Worm (Caenorhabditis elegans) whole organism, L2 larva: Measurements from ENCODE around the gene gcc-2.
A peak's percentile ranks its signal among the peaks of the same experiment; 100 is the strongest.

Experiments
- C34F6.9 ChIP-seq: fragments of 150-350 bp; optimal IDR thresholded peaks from 2 replicates; lab custom pipeline; 2014; ENCODE audit warnings: missing biosample characterization, missing genetic modification characterization
- F13H6.1 ChIP-seq: sonication (generic microtip); optimal IDR thresholded peaks from 2 replicates; lab custom pipeline; 2016; ENCODE audit warnings: missing genetic modification characterization, missing compliant biosample characterization
- R02D3.7 ChIP-seq: fragments of 150-350 bp; optimal IDR thresholded peaks from 2 replicates; lab custom pipeline; 2014; ENCODE audit warnings: missing biosample characterization, missing genetic modification characterization
- Y55F3AM.14 ChIP-seq: fragments of 200-800 bp; sonication (Bioruptor generic); optimal IDR thresholded peaks from 2 replicates; lab custom pipeline; 2018; ENCODE audit warnings: mild to moderate bottlenecking, missing genetic modification characterization, missing compliant biosample characterization
- alr-1 ChIP-seq: fragments of 150-350 bp; optimal IDR thresholded peaks from 2 replicates; lab custom pipeline; 2014; ENCODE audit warnings: missing biosample characterization, missing genetic modification characterization
- aly-2 ChIP-seq: fragments of 150-350 bp; optimal IDR thresholded peaks from 2 replicates; lab custom pipeline; 2014; ENCODE audit warnings: missing biosample characterization, missing genetic modification characterization
- ama-1 ChIP-seq: fragments of 150-350 bp; optimal IDR thresholded peaks from 2 replicates; lab custom pipeline; 2018; ENCODE audit warnings: inconsistent platforms
- blmp-1 ChIP-seq: sonication (generic microtip); optimal IDR thresholded peaks from 2 replicates; lab custom pipeline; 2017; ENCODE audit warnings: missing genetic modification characterization, mild to moderate bottlenecking, missing compliant biosample characterization, antibody characterized with exemption, moderate library complexity; ENCODE audit not compliant: insufficient read depth
- ceh-16 ChIP-seq: fragments of 150-350 bp; optimal IDR thresholded peaks from 2 replicates; lab custom pipeline; 2014; ENCODE audit warnings: missing biosample characterization, missing genetic modification characterization
- ceh-82 ChIP-seq: fragments of 150-350 bp; optimal IDR thresholded peaks from 2 replicates; lab custom pipeline; 2014; ENCODE audit warnings: missing biosample characterization, missing genetic modification characterization
- crh-2 ChIP-seq: sonication (generic microtip); optimal IDR thresholded peaks from 2 replicates; lab custom pipeline; 2017; ENCODE audit warnings: missing biosample characterization, missing genetic modification characterization
- dmd-4 ChIP-seq: sonication (generic microtip); optimal IDR thresholded peaks from 2 replicates; lab custom pipeline; 2017; ENCODE audit warnings: missing biosample characterization, missing genetic modification characterization
- egl-27 ChIP-seq: sonication (generic microtip); optimal IDR thresholded peaks from 3 replicates; lab custom pipeline; 2017; ENCODE audit warnings: missing biosample characterization, missing genetic modification reagents, missing genetic modification characterization
- elt-3 ChIP-seq: sonication (generic microtip); optimal IDR thresholded peaks from 2 replicates; lab custom pipeline; 2017; ENCODE audit warnings: missing biosample characterization, missing genetic modification characterization
- fos-1 ChIP-seq: fragments of 150-350 bp; optimal IDR thresholded peaks from 2 replicates; lab custom pipeline; 2014; ENCODE audit warnings: missing biosample characterization, missing genetic modification characterization
- gmeb-1 ChIP-seq: fragments of 150-350 bp; optimal IDR thresholded peaks from 2 replicates; lab custom pipeline; 2014; ENCODE audit warnings: missing biosample characterization, missing genetic modification characterization
- lin-11 ChIP-seq: fragments of 150-350 bp; sonication (generic microtip); optimal IDR thresholded peaks from 2 replicates; lab custom pipeline; 2014; ENCODE audit warnings: missing biosample characterization, missing genetic modification characterization, inconsistent platforms, mixed read lengths
- lin-39 ChIP-seq: fragments of 150-350 bp; optimal IDR thresholded peaks from 2 replicates; lab custom pipeline; 2014; ENCODE audit warnings: missing biosample characterization, missing genetic modification reagents, missing genetic modification characterization
- lsy-2 ChIP-seq, 2 experiments: fragments of 150-350 bp in 1 of 2; sonication (generic microtip) in 1 of 2; optimal IDR thresholded peaks; 2 replicates each; lab custom pipeline; 2014 to 2017; ENCODE audit warnings: missing biosample characterization in 2 of 2, missing genetic modification characterization in 2 of 2
- mab-5 ChIP-seq: fragments of 150-350 bp; optimal IDR thresholded peaks from 2 replicates; lab custom pipeline; 2014; ENCODE audit warnings: missing biosample characterization, missing genetic modification characterization
- mbf-1 ChIP-seq: sonication (generic microtip); optimal IDR thresholded peaks from 2 replicates; lab custom pipeline; 2017; ENCODE audit warnings: missing biosample characterization, missing genetic modification characterization
- mdl-1 ChIP-seq, 2 experiments: fragments of 150-350 bp in 1 of 2; sonication (generic microtip) in 1 of 2; optimal IDR thresholded peaks; 2 replicates each; lab custom pipeline; 2017; ENCODE audit warnings: missing biosample characterization in 2 of 2, missing genetic modification characterization in 2 of 2
- nhr-10 ChIP-seq: sonication (generic microtip); optimal IDR thresholded peaks from 2 replicates; lab custom pipeline; 2017; ENCODE audit warnings: missing biosample characterization, missing genetic modification characterization
- nhr-11 ChIP-seq: fragments of 150-350 bp; optimal IDR thresholded peaks from 2 replicates; lab custom pipeline; 2014; ENCODE audit warnings: missing biosample characterization, missing genetic modification characterization
- nhr-12 ChIP-seq: fragments of 150-350 bp; optimal IDR thresholded peaks from 2 replicates; lab custom pipeline; 2014; ENCODE audit warnings: missing biosample characterization, missing genetic modification characterization
- nhr-129 ChIP-seq: fragments of 150-350 bp; optimal IDR thresholded peaks from 2 replicates; lab custom pipeline; 2014; ENCODE audit warnings: missing biosample characterization, missing genetic modification characterization
- nhr-21 ChIP-seq: fragments of 150-350 bp; optimal IDR thresholded peaks from 2 replicates; lab custom pipeline; 2014; ENCODE audit warnings: missing biosample characterization, missing genetic modification characterization
- nhr-23 ChIP-seq: fragments of 150-350 bp; optimal IDR thresholded peaks from 2 replicates; lab custom pipeline; 2014; ENCODE audit warnings: missing biosample characterization, missing genetic modification reagents, missing genetic modification characterization
- nhr-237 ChIP-seq: fragments of 150-350 bp; optimal IDR thresholded peaks from 2 replicates; lab custom pipeline; 2014; ENCODE audit warnings: missing biosample characterization, missing genetic modification characterization
- nhr-25 ChIP-seq: fragments of 150-350 bp; sonication (generic microtip); optimal IDR thresholded peaks from 3 replicates; lab custom pipeline; 2014; ENCODE audit warnings: missing biosample characterization, missing genetic modification characterization
- nhr-6 ChIP-seq: fragments of 150-350 bp; optimal IDR thresholded peaks from 2 replicates; lab custom pipeline; 2014; ENCODE audit warnings: missing biosample characterization, missing genetic modification characterization
- nhr-77 ChIP-seq: fragments of 150-350 bp; optimal IDR thresholded peaks from 2 replicates; lab custom pipeline; 2014; ENCODE audit warnings: missing biosample characterization, missing genetic modification characterization
- peb-1 ChIP-seq: fragments of 150-350 bp; optimal IDR thresholded peaks from 2 replicates; lab custom pipeline; 2014; ENCODE audit warnings: missing biosample characterization, missing genetic modification characterization
- sem-4 ChIP-seq: fragments of 150-350 bp; optimal IDR thresholded peaks from 2 replicates; lab custom pipeline; 2014; ENCODE audit warnings: missing biosample characterization, missing genetic modification reagents, missing genetic modification characterization
- skn-1 ChIP-seq: sonication (generic microtip); optimal IDR thresholded peaks from 2 replicates; lab custom pipeline; 2017; ENCODE audit warnings: missing biosample characterization, missing genetic modification characterization
- sma-3 ChIP-seq: sonication (generic microtip); optimal IDR thresholded peaks from 2 replicates; lab custom pipeline; 2016; ENCODE audit warnings: missing genetic modification reagents, missing genetic modification characterization, missing compliant biosample characterization
- sma-9 ChIP-seq, 2 experiments: fragments of 150-350 bp in 1 of 2; sonication (generic microtip) in 1 of 2; optimal IDR thresholded peaks; 2 replicates each; lab custom pipeline; 2014 to 2016; ENCODE audit warnings: missing genetic modification characterization in 2 of 2, mild to moderate bottlenecking in 1 of 2, missing biosample characterization in 1 of 2, missing compliant biosample characterization in 1 of 2, missing genetic modification reagents in 1 of 2, moderate library complexity in 1 of 2
- snpc-4 ChIP-seq: fragments of 150-350 bp; optimal IDR thresholded peaks from 2 replicates; lab custom pipeline; 2014; ENCODE audit warnings: missing biosample characterization, missing genetic modification characterization
- unc-39 ChIP-seq: fragments of 150-350 bp; optimal IDR thresholded peaks from 2 replicates; lab custom pipeline; 2014; ENCODE audit warnings: missing biosample characterization, missing genetic modification characterization
- unc-55 ChIP-seq: fragments of 150-350 bp; sonication (generic microtip); optimal IDR thresholded peaks from 3 replicates; lab custom pipeline; 2014; ENCODE audit warnings: missing biosample characterization, missing genetic modification reagents, missing genetic modification characterization
- unc-62 ChIP-seq: fragments of 150-350 bp; optimal IDR thresholded peaks from 2 replicates; lab custom pipeline; 2014; ENCODE audit warnings: missing biosample characterization, missing genetic modification reagents, missing genetic modification characterization
- zag-1 ChIP-seq: fragments of 150-350 bp; optimal IDR thresholded peaks from 2 replicates; lab custom pipeline; 2014; ENCODE audit warnings: missing biosample characterization, missing genetic modification characterization
- ztf-1 ChIP-seq: fragments of 200-800 bp; sonication (Bioruptor generic); conservative IDR thresholded peaks from 2 replicates; pipeline ENCODE4 v1.3.6; 2022; ENCODE audit warnings: missing genetic modification characterization, missing compliant biosample characterization
- ztf-11 ChIP-seq: sonication (generic microtip); optimal IDR thresholded peaks from 2 replicates; lab custom pipeline; 2017; ENCODE audit warnings: missing biosample characterization, missing genetic modification characterization
- ztf-4 ChIP-seq: fragments of 150-350 bp; optimal IDR thresholded peaks from 2 replicates; lab custom pipeline; 2014; ENCODE audit warnings: missing biosample characterization, missing genetic modification characterization

gcc-2 gene

ce11 chrIII:9762093-9762748 lies at the start of gene gcc-2:
gcc-2 (minus strand) TSS chrIII:9762143.
- no peak for TF ChIP-seq ceh-82
- TF ChIP-seq nhr-25 (tag; lab: Kevin White, UChicago): no peak
- no peak for TF ChIP-seq Y55F3AM.14 (GFP tag; lab: Kevin White, UChicago)
- no peak for TF ChIP-seq dmd-4 (tag; lab: Kevin White, UChicago)
- no peak for TF ChIP-seq F13H6.1 (tag; lab: Kevin White, UChicago)
- no peak for TF ChIP-seq sma-3 (GFP tag; lab: Kevin White, UChicago)
- TF ChIP-seq ztf-1 (GFP tag; lab: Robert Waterston, UW): no peak
- TF ChIP-seq egl-27 (tag; lab: Kevin White, UChicago): no peak
- TF ChIP-seq blmp-1 (tag; lab: Kevin White, UChicago): no peak
- no peak for TF ChIP-seq crh-2
- no peak for TF ChIP-seq lin-11 (tag; lab: Kevin White, UChicago)
- no peak for TF ChIP-seq mdl-1 (tag; optimal IDR thresholded peaks at IDR 0.05; lab: Kevin White, UChicago)
- no peak for TF ChIP-seq alr-1 (tag; lab: Kevin White, UChicago)
- TF ChIP-seq nhr-77: no peak
- no peak for TF ChIP-seq nhr-6 (tag; lab: Kevin White, UChicago)
- no peak for TF ChIP-seq R02D3.7 (tag; lab: Kevin White, UChicago)
- no peak for TF ChIP-seq nhr-129 (tag; lab: Kevin White, UChicago)
- no peak for TF ChIP-seq ztf-11 (tag; lab: Kevin White, UChicago)

ce11 chrIII:9808179-9808578 lies 46.2 kb upstream of the gcc-2 start, which contains the start of gene gtap-2:
gtap-2 (plus strand) TSS chrIII:9808544.
- peak; percentile 69 for TF ChIP-seq C34F6.9
- peak in 1 of 2 experiments; percentile 65 for TF ChIP-seq lsy-2 (tag; optimal IDR thresholded peaks at IDR 0.05; lab: Kevin White, UChicago)
- TF ChIP-seq alr-1 (tag; lab: Kevin White, UChicago): no peak
- TF ChIP-seq unc-55 (GFP tag; lab: Kevin White, UChicago): peak; percentile 64
- TF ChIP-seq sma-9 (GFP tag; optimal IDR thresholded peaks at IDR 0.05; lab: Kevin White, UChicago): peak; percentile 15
- TF ChIP-seq sma-9 (tag; optimal IDR thresholded peaks at IDR 0.05; lab: Kevin White, UChicago): no peak
- TF ChIP-seq, all 48 proteins: peak for 4

- TF ChIP-seq nhr-129 (tag; lab: Kevin White, UChicago): peak; percentile 13
- TF ChIP-seq snpc-4: no peak
- peak; percentile 52 for TF ChIP-seq gmeb-1 (tag; lab: Kevin White, UChicago)
- peak; percentile 46 for TF ChIP-seq blmp-1 (tag; lab: Kevin White, UChicago)
- TF ChIP-seq nhr-77: no peak
- no peak for TF ChIP-seq nhr-6 (tag; lab: Kevin White, UChicago)
- no peak for TF ChIP-seq alr-1 (tag; lab: Kevin White, UChicago)
- no peak for TF ChIP-seq nhr-23 (tag; lab: Kevin White, UChicago)
- no peak for TF ChIP-seq elt-3 (tag; lab: Kevin White, UChicago)
- TF ChIP-seq Y55F3AM.14 (GFP tag; lab: Kevin White, UChicago): peak; percentile 3
- TF ChIP-seq dmd-4 (tag; lab: Kevin White, UChicago): no peak
- no peak for TF ChIP-seq aly-2
- no peak for TF ChIP-seq sem-4 (tag; lab: Kevin White, UChicago)
- TF ChIP-seq nhr-25 (tag; lab: Kevin White, UChicago): peak; percentile 75
- TF ChIP-seq mdl-1 (tag; optimal IDR thresholded peaks at IDR 0.05; lab: Kevin White, UChicago): peak in 1 of 2 experiments; percentile 28
- no peak for TF ChIP-seq R02D3.7 (tag; lab: Kevin White, UChicago)
- no peak for TF ChIP-seq fos-1 (tag; lab: Kevin White, UChicago)
- no peak for TF ChIP-seq mbf-1 (tag; lab: Kevin White, UChicago)
- TF ChIP-seq lsy-2 (tag; optimal IDR thresholded peaks at IDR 0.05; lab: Kevin White, UChicago): peak in 1 of 2 experiments; percentile 26
- peak; percentile 62 for TF ChIP-seq sma-9 (GFP tag; optimal IDR thresholded peaks at IDR 0.05; lab: Kevin White, UChicago)
- no peak for TF ChIP-seq sma-9 (tag; optimal IDR thresholded peaks at IDR 0.05; lab: Kevin White, UChicago)
- TF ChIP-seq F13H6.1 (tag; lab: Kevin White, UChicago): no peak
- no peak for TF ChIP-seq zag-1 (tag; lab: Kevin White, UChicago)
- TF ChIP-seq unc-39 (tag; lab: Kevin White, UChicago): no peak
- no peak for TF ChIP-seq ztf-11 (tag; lab: Kevin White, UChicago)
- peak; percentile 23 for TF ChIP-seq crh-2
- TF ChIP-seq ztf-1 (GFP tag; lab: Robert Waterston, UW): no peak
- TF ChIP-seq lin-39 (tag; lab: Kevin White, UChicago): no peak
- no peak for TF ChIP-seq peb-1 (tag; lab: Kevin White, UChicago)
- no peak for TF ChIP-seq ceh-16
- no peak for TF ChIP-seq unc-62 (GFP tag; lab: Kevin White, UChicago)
- TF ChIP-seq ztf-4 (tag; lab: Kevin White, UChicago): peak; percentile 14
- peak; percentile 63 for TF ChIP-seq nhr-21 (tag; lab: Kevin White, UChicago)
- TF ChIP-seq nhr-11 (tag; lab: Kevin White, UChicago): no peak
- no peak for TF ChIP-seq egl-27 (tag; lab: Kevin White, UChicago)
- TF ChIP-seq nhr-237 (tag; lab: Kevin White, UChicago): no peak
- TF ChIP-seq nhr-12 (tag; lab: Kevin White, UChicago): no peak
- peak; percentile 80 for TF ChIP-seq ama-1 (lab: Kevin White, UChicago)
- TF ChIP-seq lin-11 (tag; lab: Kevin White, UChicago): no peak
- TF ChIP-seq sma-3 (GFP tag; lab: Kevin White, UChicago): peak; percentile 61
- no peak for TF ChIP-seq mab-5 (tag; lab: Kevin White, UChicago)
- no peak for TF ChIP-seq skn-1 (tag; lab: Kevin White, UChicago)
- no peak for TF ChIP-seq nhr-10 (tag; lab: Kevin White, UChicago)
Observed at ce11 chrIII:9807560-9808046, 45.7 kb upstream of the gcc-2 start.
